Worm (Caenorhabditis elegans): ENCODE measurements around the gene sgca-1.

DNA sequence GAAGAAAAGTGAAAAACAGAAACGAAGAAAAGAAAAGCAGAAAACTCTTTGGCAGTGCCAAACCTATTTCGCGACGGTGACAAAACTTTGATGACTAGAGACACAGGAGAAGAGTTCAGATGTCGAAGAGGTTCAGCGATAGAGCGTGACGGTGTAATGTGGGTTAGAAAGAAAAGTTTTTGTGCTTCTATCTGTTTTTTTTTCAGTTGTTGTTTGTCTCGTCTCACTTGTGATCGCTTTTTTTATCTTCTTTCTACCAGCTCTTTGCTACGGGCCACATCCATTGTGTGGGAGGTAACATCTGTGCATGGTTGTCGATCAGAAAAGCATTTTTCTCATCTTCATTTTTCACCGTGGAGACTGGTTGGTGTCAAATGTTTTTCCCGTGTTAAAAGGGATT, 36.5 kb upstream of the sgca-1 start, which contains the start of gene F41B4.1:
- TF ChIP-seq pqm-1 (tag; optimal IDR thresholded peaks at IDR 0.05) (no peak), zag-1 (tag; optimal IDR thresholded peaks at IDR 0.05) (no peak), lsy-2 (tag; optimal IDR thresholded peaks at IDR 0.05) (no peak), madf-5 (GFP tag; IDR thresholded peaks at IDR 0.05) (no peak), ama-1 (optimal IDR thresholded peaks at IDR 0.05) (no peak), vab-7 (GFP tag; IDR thresholded peaks at IDR 0.05) (no peak)
